Fruit fly (Drosophila melanogaster): ENCODE results near the gene mRpL1.

Gene mRpL1

dm6 chr3R:8334471-8334783 lies 33.2 kb downstream of the mRpL1 start:
- TF ChIP-seq Nf-YB (GFP tag; optimal IDR thresholded peaks at IDR 0.05) (peak; percentile 91), sr (GFP tag; IDR thresholded peaks at IDR 0.05) (peak; percentile 78; the same call in 2 of the 3 replicates), CG6791 (GFP tag; IDR thresholded peaks at IDR 0.05; ENCODE audit: partially characterized antibody) (peak; percentile 19; the same call in 1 of the 3 replicates), CG30403 (GFP tag; optimal IDR thresholded peaks at IDR 0.05) (peak; percentile 19), az2 (GFP tag; optimal IDR thresholded peaks at IDR 0.05) (no peak), CG9797 (GFP tag; optimal IDR thresholded peaks at IDR 0.05) (no peak), CG7357 (GFP tag; IDR thresholded peaks at IDR 0.05) (0 out of 3 replicates have a peak, but pooled peaks have one; percentile 4), CG7556 (GFP tag; optimal IDR thresholded peaks at IDR 0.05) (peak; percentile 31), Trl (optimal IDR thresholded peaks at IDR 0.05) (peak in 1 of 2 experiments; percentile 54), Trl (GFP tag; optimal IDR thresholded peaks at IDR 0.05) (no peak)

- TF ChIP-seq CG15479 (GFP tag; optimal IDR thresholded peaks at IDR 0.05) (peak; percentile 41), exex (tag; optimal IDR thresholded peaks at IDR 0.05) (no peak), ara (GFP tag; IDR thresholded peaks at IDR 0.05) (no peak), CG7372 (GFP tag; IDR thresholded peaks at IDR 0.05) (0 out of 2 replicates have a peak, but pooled peaks have one; percentile 3), slou (GFP tag; optimal IDR thresholded peaks at IDR 0.05) (no peak), CG6854 (GFP tag; optimal IDR thresholded peaks at IDR 0.05) (no peak), Elba2 (GFP tag; optimal IDR thresholded peaks at IDR 0.05) (peak; percentile 93), insv (GFP tag; optimal IDR thresholded peaks at IDR 0.05) (peak in 1 of 2 experiments; percentile 8), zen (tag; optimal IDR thresholded peaks at IDR 0.05) (peak; percentile 44), Hr3 (GFP tag; optimal IDR thresholded peaks at IDR 0.05) (no peak), tll (GFP tag; optimal IDR thresholded peaks at IDR 0.05) (peak in 1 of 2 experiments; percentile 27), CG43689 (GFP tag; IDR thresholded peaks at IDR 0.05) (no peak), Camta (GFP tag; optimal IDR thresholded peaks at IDR 0.05) (no peak)
These were observed 33.7 kb downstream of the mRpL1 start for dm6 chr3R:8334982-8335381.

- no peak for TF ChIP-seq pho (GFP tag; optimal IDR thresholded peaks at IDR 0.05)
- peak; percentile 6 for TF ChIP-seq CG8388 (GFP tag; optimal IDR thresholded peaks at IDR 0.05)
- no peak for TF ChIP-seq gsb (GFP tag; IDR thresholded peaks at IDR 0.05)
- TF ChIP-seq phol (tag; optimal IDR thresholded peaks at IDR 0.05) = peak; percentile 36
- TF ChIP-seq crc (GFP tag; optimal IDR thresholded peaks at IDR 0.05) = no peak
- TF ChIP-seq lola (GFP tag; optimal IDR thresholded peaks at IDR 0.05) = peak in 1 of 3 experiments; percentile 61
- TF ChIP-seq wdn (GFP tag; IDR thresholded peaks at IDR 0.05) = no peak
- TF ChIP-seq zf30C (GFP tag; optimal IDR thresholded peaks at IDR 0.05) = peak; percentile 74
- TF ChIP-seq fd96Cb (tag; optimal IDR thresholded peaks at IDR 0.05) = peak; percentile 2
- TF ChIP-seq nerfin-2 (GFP tag; IDR thresholded peaks at IDR 0.05; ENCODE audit: partially characterized antibody) = no peak
- TF ChIP-seq Pdp1 (GFP tag; optimal IDR thresholded peaks at IDR 0.05) = peak in 1 of 2 experiments; percentile 51
- TF ChIP-seq CG8924 (tag; optimal IDR thresholded peaks at IDR 0.05) = peak; percentile 23
- peak; percentile 30; the same call in 1 of the 3 replicates for TF ChIP-seq row (GFP tag; IDR thresholded peaks at IDR 0.05)
- peak; percentile 48 for TF ChIP-seq CG12391 (tag; optimal IDR thresholded peaks at IDR 0.05)
- TF ChIP-seq trem (tag; optimal IDR thresholded peaks at IDR 0.05) = peak; percentile 7
- TF ChIP-seq Kr (GFP tag; optimal IDR thresholded peaks at IDR 0.05) = peak; percentile 39
- TF ChIP-seq CG10979 (tag; optimal IDR thresholded peaks at IDR 0.05) = peak; percentile 44
- TF ChIP-seq CG7357 (GFP tag; IDR thresholded peaks at IDR 0.05) = no peak
- peak; percentile 62 for TF ChIP-seq CG9727 (GFP tag; optimal IDR thresholded peaks at IDR 0.05)
- peak; percentile 48 for TF ChIP-seq CG17829 (tag; optimal IDR thresholded peaks at IDR 0.05)
- peak; percentile 34 for TF ChIP-seq grau (tag; optimal IDR thresholded peaks at IDR 0.05)
- TF ChIP-seq CG33557 (GFP tag; optimal IDR thresholded peaks at IDR 0.05) = peak; percentile 47
- peak; percentile 17 for TF ChIP-seq D19A (tag; optimal IDR thresholded peaks at IDR 0.05)
- peak in 1 of 2 experiments; percentile 1 for TF ChIP-seq bsh (GFP tag; optimal IDR thresholded peaks at IDR 0.05)
- TF ChIP-seq zen (tag; optimal IDR thresholded peaks at IDR 0.05) = peak; percentile 15
- TF ChIP-seq D (optimal IDR thresholded peaks at IDR 0.05) = no peak
- TF ChIP-seq D (GFP tag; optimal IDR thresholded peaks at IDR 0.05) = no peak
These were observed 34.9 kb downstream of the mRpL1 start for dm6 chr3R:8336012-8336567.
